Worm (Caenorhabditis elegans): ENCODE data around the gene tsp-13.

- no peak for TF ChIP-seq fos-1 (tag; optimal IDR thresholded peaks at IDR 0.05)
- no peak for TF ChIP-seq snu-23 (GFP tag; optimal IDR thresholded peaks at IDR 0.05)
- no peak for TF ChIP-seq skn-1 (tag; optimal IDR thresholded peaks at IDR 0.05)
Observed at ce11 chrV:19136206-19136605, 17.7 kb upstream of the tsp-13 start, which contains the start of gene Y39B6A.9.

All from whole organism, L1 larva.